Fruit fly (Drosophila melanogaster) whole organism, adult: ENCODE data around the gene HERC2.

Source experiments
- CG11617 ChIP-seq: fragments of 200-800 bp; sonication (Bioruptor generic); optimal IDR thresholded peaks from 2 replicates; lab custom pipeline; 2017; ENCODE audit warnings: mild to moderate bottlenecking, missing biosample characterization, missing genetic modification reagents, missing genetic modification characterization
- CG12768 ChIP-seq: fragments of 200-800 bp; sonication (Bioruptor generic); optimal IDR thresholded peaks from 2 replicates; lab custom pipeline; 2017; ENCODE audit warnings: missing biosample characterization, missing genetic modification characterization, mild to moderate bottlenecking, moderate library complexity, missing genetic modification reagents
- CG14711 ChIP-seq: fragments of 200-800 bp; sonication (Bioruptor generic); optimal IDR thresholded peaks from 2 replicates; lab custom pipeline; 2018; ENCODE audit warnings: missing biosample characterization, mild to moderate bottlenecking, missing genetic modification characterization, moderate library complexity
- CG5204 ChIP-seq: fragments of 200-800 bp; sonication (Bioruptor generic); optimal IDR thresholded peaks from 2 replicates; lab custom pipeline; 2016; ENCODE audit warnings: missing biosample characterization, missing genetic modification characterization
- Clk ChIP-seq: fragments of 200-800 bp; sonication (Bioruptor generic); optimal IDR thresholded peaks from 2 replicates; lab custom pipeline; 2017; ENCODE audit warnings: missing biosample characterization, missing genetic modification characterization
- bab1 ChIP-seq: fragments of 200-800 bp; sonication (Bioruptor generic); optimal IDR thresholded peaks from 3 replicates; lab custom pipeline; 2019; ENCODE audit warnings: missing biosample characterization, mild to moderate bottlenecking, missing genetic modification characterization, moderate library complexity
- cic ChIP-seq: fragments of 200-800 bp; sonication (Bioruptor generic); optimal IDR thresholded peaks from 2 replicates; lab custom pipeline; 2017; ENCODE audit warnings: missing biosample characterization, mild to moderate bottlenecking, missing genetic modification characterization, moderate library complexity
- kay ChIP-seq: fragments of 200-800 bp; sonication (Bioruptor generic); peaks from one replicate; lab custom pipeline; 2016; ENCODE audit warnings: missing biosample characterization, missing genetic modification characterization, borderline replicate concordance
- pad ChIP-seq: fragments of 200-800 bp; sonication (Bioruptor generic); optimal IDR thresholded peaks from 3 replicates; lab custom pipeline; 2017; ENCODE audit warnings: missing biosample characterization, missing genetic modification characterization, mild to moderate bottlenecking, moderate library complexity, missing genetic modification reagents
- toe ChIP-seq: fragments of 200-800 bp; sonication (Bioruptor generic); optimal IDR thresholded peaks from 2 replicates; lab custom pipeline; 2016; ENCODE audit warnings: missing biosample characterization, missing genetic modification characterization

HERC2 gene

dm6 chrX:20447865-20448584 is 53.8 kb downstream of the HERC2 start:
- TF ChIP-seq CG11617 (GFP tag; lab: Kevin White, UChicago) (no peak), CG5204 (GFP tag; lab: Kevin White, UChicago) (no peak), toe (no peak), bab1 (GFP tag; lab: Kevin White, UChicago) (no peak), pad (no peak)

- no peak for TF ChIP-seq CG14711
- no peak for TF ChIP-seq cic (GFP tag; lab: Kevin White, UChicago)
- TF ChIP-seq CG12768 = no peak
- no peak for TF ChIP-seq bab1 (GFP tag; lab: Kevin White, UChicago)
- TF ChIP-seq kay (GFP tag; lab: Kevin White, UChicago) = no peak
- no peak for TF ChIP-seq Clk (GFP tag; lab: Kevin White, UChicago)
Observed at dm6 chrX:20448828-20449427, 54.7 kb downstream of the HERC2 start, which contains the start of gene tbc. Gene tbc (plus strand): TSS chrX:20449331.
